Fruit fly (Drosophila melanogaster): ENCODE data around the gene Proc-R.

Gene Proc-R

DNA sequence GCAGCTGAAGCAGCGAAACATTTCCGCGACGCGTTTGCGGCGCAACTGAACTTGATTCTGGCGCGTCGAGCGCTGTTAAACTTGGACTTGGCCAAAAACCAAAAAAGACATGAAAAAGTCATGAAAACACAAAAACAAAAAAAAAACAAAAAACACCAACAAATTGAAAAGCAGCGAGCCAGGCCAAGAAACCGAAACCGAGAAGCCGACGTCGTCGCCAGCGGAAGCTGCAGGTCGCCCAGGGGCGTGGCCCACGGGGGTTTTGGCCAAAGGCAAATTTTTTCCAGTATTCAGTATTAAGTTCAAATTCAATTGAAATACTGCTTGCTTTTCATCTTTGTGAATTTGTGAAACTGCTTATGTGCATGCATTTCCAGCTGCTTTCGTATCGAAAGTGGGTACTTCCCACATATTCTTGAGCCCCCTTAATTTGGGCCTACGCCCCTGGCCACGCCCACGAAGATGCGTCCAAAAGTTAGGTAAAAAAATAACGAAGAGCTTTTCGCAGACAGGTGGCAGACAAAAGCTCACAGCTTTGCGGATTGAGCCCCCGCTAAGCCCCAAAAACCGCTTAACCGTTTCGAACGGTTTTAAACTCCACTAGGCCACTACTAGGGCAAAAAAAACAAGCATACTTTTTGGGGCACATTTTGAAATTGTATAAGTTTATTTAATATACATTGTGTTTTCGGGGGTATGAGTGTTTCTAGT, 40.9 kb upstream of the Proc-R start, which contains the start of gene CG3009 (continued):
- TF ChIP-seq Nf-YA (GFP tag; IDR thresholded peaks at IDR 0.05) (peak; percentile 95), Six4 (GFP tag; optimal IDR thresholded peaks at IDR 0.05) (peak; percentile 95), CTCF (GFP tag; optimal IDR thresholded peaks at IDR 0.05) (peak; percentile 78), salm (tag; optimal IDR thresholded peaks at IDR 0.05) (peak; percentile 92), Hr78 (GFP tag; optimal IDR thresholded peaks at IDR 0.05) (peak in 1 of 2 experiments; percentile 94), CG10321 (GFP tag; IDR thresholded peaks at IDR 0.05) (peak; percentile 82), CG6683 (GFP tag; optimal IDR thresholded peaks at IDR 0.05) (peak; percentile 95), luna (GFP tag; optimal IDR thresholded peaks at IDR 0.05) (peak; percentile 95), CG6272 (GFP tag; IDR thresholded peaks at IDR 0.05) (peak; percentile 96), D (optimal IDR thresholded peaks at IDR 0.05) (no peak), D (GFP tag; optimal IDR thresholded peaks at IDR 0.05) (peak; percentile 91), Xbp1 (GFP tag; optimal IDR thresholded peaks at IDR 0.05) (peak; percentile 98), ash1 (GFP tag; optimal IDR thresholded peaks at IDR 0.05) (peak; percentile 77), CG16813 (GFP tag; IDR thresholded peaks at IDR 0.05; ENCODE audit: partially characterized antibody) (no peak), Neu2 (GFP tag; optimal IDR thresholded peaks at IDR 0.05; ENCODE audit: borderline replicate concordance) (peak; percentile 88), h (optimal IDR thresholded peaks at IDR 0.05) (no peak), danr (GFP tag; IDR thresholded peaks at IDR 0.05) (peak; percentile 95), CG1233 (GFP tag; optimal IDR thresholded peaks at IDR 0.05) (peak; percentile 95), CrebB (tag; optimal IDR thresholded peaks at IDR 0.05) (peak; percentile 95), CG10267 (tag; optimal IDR thresholded peaks at IDR 0.05) (peak; percentile 88), ind (GFP tag; optimal IDR thresholded peaks at IDR 0.05) (peak; percentile 99), Poxn (GFP tag; IDR thresholded peaks at IDR 0.05) (peak; percentile 95), fd3F (GFP tag; optimal IDR thresholded peaks at IDR 0.05) (peak; percentile 96), Fer2 (tag; optimal IDR thresholded peaks at IDR 0.05) (peak; percentile 95), CG16779 (GFP tag; IDR thresholded peaks at IDR 0.05) (peak; percentile 95), Oli (tag; optimal IDR thresholded peaks at IDR 0.05) (peak; percentile 97), CG18599 (GFP tag; optimal IDR thresholded peaks at IDR 0.05) (peak; percentile 99), CG42726 (GFP tag; IDR thresholded peaks at IDR 0.05; ENCODE audit: partially characterized antibody) (peak; percentile 60), ewg (GFP tag; optimal IDR thresholded peaks at IDR 0.05) (peak; percentile 94), CG10654 (GFP tag; optimal IDR thresholded peaks at IDR 0.05) (peak; percentile 96), Atf6 (GFP tag; IDR thresholded peaks at IDR 0.05) (peak; percentile 98), odd (GFP tag; optimal IDR thresholded peaks at IDR 0.05) (peak; percentile 97), CG5180 (GFP tag; optimal IDR thresholded peaks at IDR 0.05) (peak; percentile 89), wor (GFP tag; IDR thresholded peaks at IDR 0.05) (peak; percentile 95), CG30403 (GFP tag; optimal IDR thresholded peaks at IDR 0.05) (peak; percentile 98), Hr3 (GFP tag; optimal IDR thresholded peaks at IDR 0.05) (peak; percentile 96), Ssrp (tag; optimal IDR thresholded peaks at IDR 0.05) (peak; percentile 93), Dll (GFP tag; IDR thresholded peaks at IDR 0.05; ENCODE audit: partially characterized antibody) (no peak), CG13775 (GFP tag; optimal IDR thresholded peaks at IDR 0.05) (peak; percentile 96), Hr39 (optimal IDR thresholded peaks at IDR 0.05) (no peak), CG15011 (GFP tag; optimal IDR thresholded peaks at IDR 0.05) (peak; percentile 94), CG14014 (GFP tag; IDR thresholded peaks at IDR 0.05) (peak; percentile 98), lola (GFP tag; optimal IDR thresholded peaks at IDR 0.05) (peak in 1 of 3 experiments; percentile 86), CG11560 (tag; IDR thresholded peaks at IDR 0.05) (peak; percentile 90), fu2 (GFP tag; optimal IDR thresholded peaks at IDR 0.05) (peak; percentile 98), al (GFP tag; IDR thresholded peaks at IDR 0.05) (peak; percentile 97), vvl (GFP tag; IDR thresholded peaks at IDR 0.05) (peak; percentile 98), scrt (GFP tag; optimal IDR thresholded peaks at IDR 0.05) (peak; percentile 95), GATAe (GFP tag; conservative IDR thresholded peaks at IDR 0.05) (peak; percentile 92), cg (GFP tag; optimal IDR thresholded peaks at IDR 0.05) (peak; percentile 27)

Data from whole organism, embryonic.